Fruit fly (Drosophila melanogaster) ovary, adult (tissue): ENCODE measurements around the gene bin.

Experiments used
- CG17801 ChIP-seq: fragments of 200-800 bp; optimal IDR thresholded peaks from 2 replicates; lab custom pipeline; 2019; ENCODE audit warnings: missing biosample characterization, mild to moderate bottlenecking, missing genetic modification characterization, moderate library complexity; ENCODE audit not compliant: partially characterized antibody

The bin gene

DNA sequence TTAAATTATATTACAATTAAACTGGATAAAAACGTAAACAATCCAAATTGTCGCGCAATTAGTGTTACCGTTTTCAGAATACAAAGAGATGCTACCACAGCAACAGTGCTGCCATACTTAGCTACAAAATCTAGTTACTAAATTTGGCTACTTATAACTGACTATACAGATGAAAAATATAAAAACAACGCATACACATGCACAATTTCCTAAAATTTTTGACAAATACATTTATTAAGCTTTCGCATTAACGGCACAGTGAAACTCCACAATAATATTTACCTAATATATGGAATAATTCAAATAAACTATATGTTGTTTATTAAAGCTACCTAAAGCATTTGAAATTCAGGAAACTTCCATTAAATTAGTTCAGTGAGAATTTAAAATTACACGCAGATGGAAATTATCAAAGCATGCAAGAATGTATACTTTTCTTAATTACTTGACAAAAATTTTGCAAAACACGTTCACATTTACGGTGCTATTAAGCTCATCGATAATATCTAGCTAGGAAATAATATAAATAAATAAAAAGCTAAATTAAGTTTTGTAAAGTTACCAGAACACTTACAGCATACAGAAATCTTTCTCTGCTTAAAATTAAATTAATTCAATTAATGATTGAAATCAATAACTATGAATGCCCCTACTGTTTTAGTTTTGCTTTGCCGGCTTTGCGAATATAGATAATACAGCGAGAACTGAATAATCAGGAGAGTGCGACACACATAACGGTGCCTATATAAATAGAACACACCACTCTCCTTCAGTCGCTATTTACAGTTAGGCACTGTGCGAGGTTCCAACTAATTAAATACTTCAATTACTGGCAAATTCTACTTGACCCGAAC is 21.2 kb upstream of the bin start, which contains the start of the genes Mis12 and CG9953:
Gene Mis12 (minus strand): TSS at position 88 of the 854 bp plus-strand sequence.
Gene CG9953 (plus strand): TSS at position 698 of the 854 bp plus-strand sequence.
- peak; percentile 63 for TF ChIP-seq CG17801 (GFP tag; lab: Kevin White, UChicago)

dm6 chr3L:6971298-6971697 is 19.1 kb upstream of the bin start:
- TF ChIP-seq CG17801 (GFP tag; lab: Kevin White, UChicago) = no peak

DNA sequence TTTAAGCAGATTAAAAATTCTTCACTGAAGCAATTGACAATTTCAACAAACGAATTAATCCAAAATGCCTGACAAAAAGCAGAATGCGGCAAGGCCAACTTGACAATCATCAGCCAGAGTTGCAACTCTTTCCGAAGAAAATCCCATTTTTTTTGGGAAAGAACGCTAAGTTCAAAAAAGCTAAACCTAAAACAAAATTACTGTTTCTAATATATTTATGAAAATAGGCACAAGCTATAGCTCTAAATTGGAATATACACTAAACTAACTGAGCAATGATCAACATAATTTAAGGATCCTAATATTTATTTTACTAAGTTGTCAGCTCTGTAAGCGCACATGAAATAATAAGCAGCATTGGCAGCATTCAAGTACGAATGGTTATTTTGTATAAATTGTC is 18.1 kb upstream of the bin start, which contains the start of gene CG10063:
Gene CG10063 (minus strand): TSS at position 101 of the 400 bp plus-strand sequence.
- no peak for TF ChIP-seq CG17801 (GFP tag; lab: Kevin White, UChicago)

- TF ChIP-seq CG17801 (GFP tag; lab: Kevin White, UChicago) = no peak
Measured at dm6 chr3L:6975875-6976274, 14.5 kb upstream of the bin start.

DNA sequence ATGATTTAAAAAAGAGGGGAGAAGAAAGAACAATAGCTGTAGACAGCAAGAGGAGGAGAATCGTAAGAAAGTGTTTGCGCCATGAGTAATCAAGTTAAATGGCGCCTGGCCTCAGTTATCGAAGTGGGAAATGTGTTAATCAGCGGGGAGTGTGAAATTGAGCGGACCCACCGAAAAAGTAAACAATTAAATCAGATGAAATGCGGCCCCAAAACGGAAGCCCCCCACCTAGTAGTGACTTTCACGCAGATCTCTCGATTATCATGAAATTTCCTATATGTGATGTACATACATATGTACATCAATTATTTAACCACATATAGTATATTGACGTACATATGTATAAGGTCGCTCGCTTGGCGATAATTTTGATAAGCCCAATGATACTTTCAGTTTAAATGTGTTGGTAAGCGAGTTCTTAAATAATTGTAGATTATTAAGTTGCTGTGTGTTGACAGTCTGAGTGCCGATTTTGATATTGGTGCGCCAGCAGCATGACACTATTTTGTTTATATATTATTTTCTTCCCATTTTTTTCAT is 13.8 kb upstream of the bin start:
- TF ChIP-seq CG17801 (GFP tag; lab: Kevin White, UChicago) = no peak

DNA sequence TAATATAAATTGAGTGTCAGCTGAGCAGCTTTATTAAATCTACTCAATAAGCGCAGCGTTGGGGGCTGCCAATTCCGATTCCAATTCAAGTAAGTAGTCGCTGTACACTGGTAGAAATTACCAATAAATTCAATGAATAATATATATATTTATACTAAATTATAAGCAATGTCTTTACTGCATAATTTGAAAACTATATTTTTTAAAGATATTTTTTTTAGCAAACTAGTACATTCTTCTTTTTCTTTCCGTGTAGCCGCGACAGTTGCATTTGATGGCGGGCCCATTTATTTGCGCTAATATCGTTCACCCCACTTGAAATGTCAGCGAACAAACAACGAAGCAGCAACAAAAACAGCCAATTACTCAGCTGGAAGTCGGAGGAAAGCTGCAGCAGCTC is 13.0 kb upstream of the bin start:
- TF ChIP-seq CG17801 (GFP tag; lab: Kevin White, UChicago) = no peak

DNA sequence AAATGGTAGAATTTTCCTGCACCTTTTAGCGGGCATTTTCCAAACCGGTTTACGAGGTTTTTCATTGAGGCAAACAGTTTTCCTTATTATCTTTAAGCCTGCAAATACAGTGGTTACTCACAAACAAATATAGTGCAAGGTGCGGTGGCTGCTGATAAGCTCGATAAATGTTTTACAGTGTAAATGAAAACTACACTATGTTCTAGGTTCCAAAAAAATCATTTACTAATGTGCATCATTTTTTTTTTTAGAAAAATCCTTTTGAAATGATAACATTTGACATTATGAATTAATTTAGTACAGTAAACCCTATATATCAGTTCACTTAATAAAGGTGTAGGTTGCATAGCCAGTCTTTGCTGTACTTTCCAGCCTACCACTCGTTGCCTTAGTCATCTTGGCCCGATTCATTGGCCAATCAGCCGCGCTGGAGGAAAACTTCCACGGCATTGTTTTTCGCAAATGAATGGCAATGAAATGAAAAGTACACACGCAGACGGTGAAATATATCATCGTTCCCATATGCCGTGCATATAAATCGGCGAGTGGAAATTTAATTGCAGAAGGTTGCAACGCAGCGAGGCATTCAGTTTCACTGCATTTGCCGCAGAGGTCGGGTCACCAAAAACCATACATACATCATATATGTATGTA is 12.3 kb upstream of the bin start:
- no peak for TF ChIP-seq CG17801 (GFP tag; lab: Kevin White, UChicago)

DNA sequence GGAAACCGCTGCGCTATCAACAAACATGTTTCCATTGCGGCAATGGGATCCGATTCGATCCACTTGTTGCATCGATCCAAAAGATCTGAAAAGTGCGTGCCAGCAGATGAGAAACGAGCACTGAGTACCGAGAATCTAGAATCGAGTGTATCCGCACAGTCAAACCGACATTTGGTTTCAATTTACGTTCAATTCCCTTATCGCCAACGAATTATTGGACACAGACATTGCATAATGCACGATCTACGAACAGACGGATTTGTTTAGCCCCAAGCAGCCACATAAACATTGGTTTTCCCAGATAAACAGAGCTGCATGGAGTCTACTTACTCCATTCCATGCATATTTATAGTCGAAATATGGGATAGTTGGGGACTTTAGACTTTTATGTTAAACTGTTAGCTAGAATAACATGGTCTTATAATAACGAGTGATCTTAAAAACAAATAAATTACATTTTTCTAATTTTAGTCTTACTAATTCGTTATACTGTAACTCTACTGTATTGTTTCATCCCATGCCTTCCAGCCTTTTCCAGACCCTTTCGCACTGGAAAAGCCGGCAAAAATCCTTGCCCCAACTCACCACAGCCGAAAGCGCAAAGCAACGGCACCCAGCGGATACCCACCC is 11.6 kb upstream of the bin start:
- no peak for TF ChIP-seq CG17801 (GFP tag; lab: Kevin White, UChicago)

DNA sequence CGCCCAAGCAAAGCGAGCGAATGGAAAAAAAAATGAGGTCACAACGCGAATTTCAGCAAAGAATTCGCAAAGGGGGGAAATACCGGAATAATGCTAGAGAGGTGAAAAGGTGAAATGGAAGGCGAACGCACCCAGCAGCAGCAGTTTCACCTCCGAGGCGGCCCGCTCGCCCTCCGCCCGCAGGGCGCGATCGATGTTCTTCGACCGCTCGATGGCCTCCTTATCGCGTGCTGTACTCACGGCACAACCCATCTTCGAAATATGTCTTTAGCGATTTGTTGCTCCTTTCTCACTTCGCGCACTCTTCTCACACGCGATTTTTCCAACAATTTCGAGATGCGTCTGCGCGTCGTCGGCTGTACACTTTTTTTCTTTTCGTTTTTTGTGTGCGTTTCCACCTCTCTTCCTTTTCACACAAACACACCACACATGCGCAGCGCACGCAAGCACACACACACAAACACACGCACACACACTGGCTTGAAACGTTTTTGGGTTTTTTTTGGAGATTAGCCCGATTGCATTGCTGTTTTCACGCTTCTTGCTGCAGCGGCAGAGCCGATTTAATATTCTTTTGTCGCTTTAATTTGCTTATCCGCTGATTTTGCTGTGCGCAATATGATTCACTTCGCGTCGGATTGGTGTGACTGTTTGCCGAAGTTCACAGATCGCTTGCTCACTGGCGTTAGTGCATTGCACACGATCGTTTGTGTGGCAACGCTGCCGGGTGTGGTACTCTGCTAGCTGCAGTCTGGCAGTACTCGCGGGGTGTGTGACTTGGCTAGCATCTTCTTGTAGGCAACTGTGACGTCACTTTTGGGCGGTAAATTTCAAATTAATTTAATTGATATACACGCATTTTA is 10.8 kb upstream of the bin start, which contains the start of gene Galphai:
Gene Galphai (minus strand): TSS at position 658 of the 863 bp plus-strand sequence.
- TF ChIP-seq CG17801 (GFP tag; lab: Kevin White, UChicago) = peak; percentile 49

dm6 chr3L:6980553-6980952 is 9.9 kb upstream of the bin start:
- TF ChIP-seq CG17801 (GFP tag; lab: Kevin White, UChicago) = no peak

DNA sequence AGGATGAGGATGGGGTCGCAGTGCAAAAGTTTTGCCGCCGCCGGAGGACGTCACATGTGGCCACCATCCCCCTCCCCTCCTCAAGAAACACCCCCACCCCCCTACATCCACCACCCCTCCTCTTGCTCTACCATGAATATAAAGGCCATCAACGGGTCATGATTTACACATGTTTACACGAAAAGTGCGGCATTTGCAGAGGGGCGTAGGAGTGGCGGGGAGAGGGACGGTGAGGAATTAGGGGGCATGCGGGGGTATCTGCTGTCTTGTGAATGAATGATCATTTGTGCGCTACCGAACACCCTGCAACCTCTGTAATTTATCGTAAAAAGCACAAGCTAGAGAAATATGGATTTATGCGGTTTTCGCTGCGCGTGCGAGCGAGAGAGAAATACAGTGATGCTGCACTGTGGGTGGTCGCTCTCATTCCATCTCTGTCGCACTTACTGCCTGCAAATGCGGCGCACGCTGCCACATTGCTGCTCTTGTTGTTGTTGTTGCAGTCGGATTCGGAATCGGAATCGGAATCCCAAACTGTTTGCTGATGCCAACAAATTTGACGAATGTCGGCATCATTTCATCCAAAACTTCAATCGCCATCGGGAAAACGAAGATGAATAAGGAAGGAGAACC is 9.2 kb upstream of the bin start:
- TF ChIP-seq CG17801 (GFP tag; lab: Kevin White, UChicago) = no peak

dm6 chr3L:6981823-6982222 is 8.6 kb upstream of the bin start:
- TF ChIP-seq CG17801 (GFP tag; lab: Kevin White, UChicago) = no peak

dm6 chr3L:6984486-6984885 is 5.9 kb upstream of the bin start, which contains the start of the genes CG32388 and CG43439:
TSS of gene CG32388 (minus strand) at chr3L:6984586.
TSS of gene CG43439 (minus strand) at chr3L:6984586.
- TF ChIP-seq CG17801 (GFP tag; lab: Kevin White, UChicago) = no peak
